Fruit fly (Drosophila melanogaster) whole organism, embryonic: ENCODE measurements around the gene CG5986.

Experiments
- CG12744 ChIP-seq: fragments of 200-800 bp; sonication (Bioruptor generic); optimal IDR thresholded peaks from 2 replicates; lab custom pipeline; 2016; ENCODE audit warnings: missing biosample characterization, missing genetic modification characterization
- CG13624 ChIP-seq: fragments of 200-800 bp; sonication (Bioruptor generic); optimal IDR thresholded peaks from 2 replicates; lab custom pipeline; 2016; ENCODE audit warnings: missing biosample characterization, missing genetic modification characterization
- CG14667 ChIP-seq: fragments of 200-800 bp; sonication (Bioruptor generic); IDR thresholded peaks from 2 replicates; pipeline ENCODE4 v1.3.6; 2022; ENCODE audit warnings: missing biosample characterization, missing genetic modification characterization
- CG14965 ChIP-seq: fragments of 200-800 bp; sonication (Bioruptor generic); optimal IDR thresholded peaks from 2 replicates; lab custom pipeline; 2016; ENCODE audit warnings: missing biosample characterization, missing genetic modification characterization, borderline replicate concordance
- CG15073 ChIP-seq: fragments of 200-800 bp; sonication (Bioruptor generic); optimal IDR thresholded peaks from 2 replicates; lab custom pipeline; 2016; ENCODE audit warnings: missing biosample characterization, missing genetic modification characterization
- CG15696 ChIP-seq: fragments of 200-800 bp; sonication (Bioruptor generic); optimal IDR thresholded peaks from 2 replicates; lab custom pipeline; 2019; ENCODE audit warnings: missing biosample characterization, mild to moderate bottlenecking, missing genetic modification characterization, moderate library complexity
- CG17568 ChIP-seq: fragments of 200-800 bp; sonication (Bioruptor generic); optimal IDR thresholded peaks from 2 replicates; lab custom pipeline; 2018; ENCODE audit warnings: missing biosample characterization, mild to moderate bottlenecking, missing genetic modification characterization, moderate library complexity
- CG2120 ChIP-seq: fragments of 200-800 bp; sonication (Bioruptor generic); optimal IDR thresholded peaks from 3 replicates; lab custom pipeline; 2016; ENCODE audit warnings: missing biosample characterization, missing genetic modification characterization
- CG30403 ChIP-seq: fragments of 200-800 bp; sonication (Bioruptor generic); optimal IDR thresholded peaks from 3 replicates; lab custom pipeline; 2016; ENCODE audit warnings: missing biosample characterization, missing genetic modification characterization
- CG32772 ChIP-seq: fragments of 200-800 bp; sonication (Bioruptor generic); IDR thresholded peaks from 2 replicates; pipeline ENCODE4 v1.3.6; 2022; ENCODE audit warnings: missing biosample characterization, missing genetic modification characterization
- CG33213 ChIP-seq: fragments of 200-800 bp; sonication (Bioruptor generic); optimal IDR thresholded peaks from 3 replicates; lab custom pipeline; 2016; ENCODE audit warnings: missing biosample characterization, missing genetic modification characterization
- CG34376 ChIP-seq: fragments of 200-800 bp; sonication (Bioruptor generic); optimal IDR thresholded peaks from 2 replicates; lab custom pipeline; 2018; ENCODE audit warnings: missing biosample characterization, mild to moderate bottlenecking, missing genetic modification characterization
- CG3726 ChIP-seq: fragments of 200-800 bp; sonication (Bioruptor generic); IDR thresholded peaks from 3 replicates; pipeline ENCODE4, ENCODE4 v1.3.6; 2022; ENCODE audit warnings: missing biosample characterization, missing genetic modification characterization
- CG5245 ChIP-seq: fragments of 200-800 bp; sonication (Bioruptor generic); optimal IDR thresholded peaks from 3 replicates; lab custom pipeline; 2016; ENCODE audit warnings: missing biosample characterization, missing genetic modification characterization
- CG7987 ChIP-seq: fragments of 200-800 bp; sonication (Bioruptor generic); optimal IDR thresholded peaks from 2 replicates; lab custom pipeline; 2018; ENCODE audit warnings: missing biosample characterization, mild to moderate bottlenecking, missing genetic modification characterization, moderate library complexity
- CG8281 ChIP-seq: fragments of 200-800 bp; sonication (Bioruptor generic); optimal IDR thresholded peaks from 2 replicates; lab custom pipeline; 2018; ENCODE audit warnings: missing biosample characterization, mild to moderate bottlenecking, missing genetic modification characterization, moderate library complexity
- CG8478 ChIP-seq: fragments of >200 bp; optimal IDR thresholded peaks from 2 replicates; lab custom pipeline; 2018
- CG8765 ChIP-seq: fragments of 200-800 bp; sonication (Bioruptor generic); IDR thresholded peaks from 2 replicates; pipeline ENCODE4 v1.3.6; 2022; ENCODE audit warnings: missing biosample characterization, missing genetic modification characterization
- CG9215 ChIP-seq: fragments of 200-800 bp; sonication (Bioruptor generic); IDR thresholded peaks from 2 replicates; pipeline ENCODE4 v1.3.6; 2022; ENCODE audit warnings: missing biosample characterization, missing genetic modification characterization
- CG9437 ChIP-seq: fragments of 200-800 bp; sonication (Bioruptor generic); optimal IDR thresholded peaks from 2 replicates; lab custom pipeline; 2018; ENCODE audit warnings: missing biosample characterization, mild to moderate bottlenecking, missing genetic modification characterization
- CG9932 ChIP-seq: fragments of 200-800 bp; sonication (Bioruptor generic); IDR thresholded peaks from 2 replicates; pipeline ENCODE4 v1.3.6; 2022; ENCODE audit warnings: missing biosample characterization, missing genetic modification characterization
- GATAe ChIP-seq: fragments of 200-800 bp; sonication (Bioruptor generic); conservative IDR thresholded peaks from 2 replicates; pipeline ENCODE4 v1.3.6; 2022; ENCODE audit warnings: missing biosample characterization, missing genetic modification characterization
- Lpt ChIP-seq: fragments of >200 bp; optimal IDR thresholded peaks from 2 replicates; lab custom pipeline; 2018; ENCODE audit warnings: missing biosample characterization, missing genetic modification characterization
- MTF-1 ChIP-seq: fragments of 200-800 bp; sonication (Bioruptor generic); optimal IDR thresholded peaks from 2 replicates; lab custom pipeline; 2018; ENCODE audit warnings: missing biosample characterization, mild to moderate bottlenecking, missing genetic modification characterization, borderline replicate concordance
- Max ChIP-seq: fragments of 200-800 bp; sonication (Bioruptor generic); optimal IDR thresholded peaks from 2 replicates; lab custom pipeline; 2016; ENCODE audit warnings: missing biosample characterization, mild to moderate bottlenecking, missing genetic modification characterization
- NK7.1 ChIP-seq: fragments of 200-800 bp; sonication (Bioruptor generic); optimal IDR thresholded peaks from 3 replicates; lab custom pipeline; 2016; ENCODE audit warnings: missing biosample characterization, missing genetic modification characterization
- Oaz ChIP-seq: fragments of 200-800 bp; sonication (Bioruptor generic); IDR thresholded peaks from 2 replicates; pipeline ENCODE4 v1.3.6; 2022; ENCODE audit warnings: missing biosample characterization, missing genetic modification characterization
- Pdp1 ChIP-seq, 2 experiments: fragments of 200-800 bp; sonication (Bioruptor generic); optimal IDR thresholded peaks; 3 replicates each; lab custom pipeline; 2016; ENCODE audit warnings: missing biosample characterization in 2 of 2, missing genetic modification characterization in 2 of 2, mild to moderate bottlenecking in 1 of 2, moderate library complexity in 1 of 2
- Side ChIP-seq: fragments of 200-800 bp; sonication (Bioruptor generic); optimal IDR thresholded peaks from 2 replicates; lab custom pipeline; 2016; ENCODE audit warnings: missing biosample characterization, missing genetic modification characterization
- Sin3A ChIP-seq: fragments of >200 bp; optimal IDR thresholded peaks from 2 replicates; lab custom pipeline; 2018
- TFAM ChIP-seq: fragments of 200-800 bp; sonication (Bioruptor generic); optimal IDR thresholded peaks from 2 replicates; lab custom pipeline; 2017; ENCODE audit warnings: missing biosample characterization, missing genetic modification characterization, inconsistent platforms
- Vsx1 ChIP-seq: fragments of 200-800 bp; sonication (Bioruptor generic); optimal IDR thresholded peaks from 2 replicates; lab custom pipeline; 2017; ENCODE audit warnings: missing biosample characterization, mild to moderate bottlenecking, missing genetic modification characterization, missing genetic modification reagents
- cad ChIP-seq: fragments of >200 bp; optimal IDR thresholded peaks from 2 replicates; lab custom pipeline; 2017; ENCODE audit warnings: missing biosample characterization, missing genetic modification characterization
- cg ChIP-seq: fragments of 200-800 bp; sonication (Bioruptor generic); optimal IDR thresholded peaks from 3 replicates; lab custom pipeline; 2019; ENCODE audit warnings: missing biosample characterization, mild to moderate bottlenecking, missing genetic modification characterization, moderate library complexity
- ci ChIP-seq: fragments of 200-800 bp; sonication (Bioruptor generic); IDR thresholded peaks from 3 replicates; pipeline ENCODE4 v1.3.6; 2022; ENCODE audit warnings: missing biosample characterization, missing genetic modification characterization
- gfzf ChIP-seq: fragments of 200-800 bp; sonication (Bioruptor generic); optimal IDR thresholded peaks from 2 replicates; lab custom pipeline; 2016; ENCODE audit warnings: missing biosample characterization, mild to moderate bottlenecking, missing genetic modification characterization, moderate library complexity
- gro ChIP-seq: fragments of 200-800 bp; sonication (Bioruptor generic); optimal IDR thresholded peaks from 2 replicates; lab custom pipeline; 2016; ENCODE audit warnings: missing biosample characterization, missing genetic modification characterization
- gsb-n ChIP-seq: fragments of 200-800 bp; sonication (Bioruptor generic); optimal IDR thresholded peaks from 3 replicates; lab custom pipeline; 2018; ENCODE audit warnings: missing biosample characterization, mild to moderate bottlenecking, missing genetic modification characterization
- hb ChIP-seq: fragments of 200-800 bp; sonication (Bioruptor generic); IDR thresholded peaks from 3 replicates; pipeline ENCODE4 v1.3.6; 2022; ENCODE audit warnings: missing biosample characterization, missing genetic modification characterization; ENCODE audit not compliant: partially characterized antibody
- odd ChIP-seq: fragments of 200-800 bp; sonication (Bioruptor generic); optimal IDR thresholded peaks from 2 replicates; lab custom pipeline; 2017; ENCODE audit warnings: missing biosample characterization, mild to moderate bottlenecking, missing genetic modification characterization
- otp ChIP-seq: fragments of 200-800 bp; sonication (Bioruptor generic); IDR thresholded peaks from 3 replicates; pipeline ENCODE4, ENCODE4 v1.3.6; 2022; ENCODE audit warnings: missing biosample characterization, missing genetic modification characterization
- pb ChIP-seq: fragments of 200-800 bp; sonication (Bioruptor generic); optimal IDR thresholded peaks from 3 replicates; lab custom pipeline; 2016; ENCODE audit warnings: missing biosample characterization, missing genetic modification characterization
- peb ChIP-seq: fragments of 200-800 bp; sonication (Bioruptor generic); IDR thresholded peaks from 2 replicates; pipeline ENCODE4 v1.3.6; 2022; ENCODE audit warnings: missing biosample characterization, missing genetic modification characterization
- pros ChIP-seq: fragments of 200-800 bp; sonication (Bioruptor generic); optimal IDR thresholded peaks from 3 replicates; lab custom pipeline; 2019; ENCODE audit warnings: missing biosample characterization, mild to moderate bottlenecking, missing genetic modification characterization, moderate library complexity
- pum ChIP-seq: fragments of 200-800 bp; sonication (Bioruptor generic); optimal IDR thresholded peaks from 2 replicates; lab custom pipeline; 2016; ENCODE audit warnings: missing biosample characterization, missing genetic modification characterization
- ro ChIP-seq: fragments of 200-800 bp; sonication (Bioruptor generic); IDR thresholded peaks from 2 replicates; pipeline ENCODE4 v1.3.6; 2022; ENCODE audit warnings: missing biosample characterization, missing genetic modification characterization
- so ChIP-seq: fragments of 200-800 bp; sonication (Bioruptor generic); IDR thresholded peaks from 3 replicates; pipeline ENCODE4 v1.3.6; 2022; ENCODE audit warnings: missing biosample characterization, missing genetic modification characterization
- tna ChIP-seq: fragments of 200-800 bp; sonication (Bioruptor generic); IDR thresholded peaks from 2 replicates; pipeline ENCODE4 v1.3.6; 2022; ENCODE audit warnings: missing biosample characterization, missing genetic modification characterization; ENCODE audit not compliant: partially characterized antibody
- toy ChIP-seq: fragments of 200-800 bp; sonication (Bioruptor generic); IDR thresholded peaks from 2 replicates; pipeline ENCODE4 v1.3.6; 2022; ENCODE audit warnings: missing biosample characterization, missing genetic modification characterization
- trem ChIP-seq: fragments of 200-800 bp; optimal IDR thresholded peaks from 3 replicates; lab custom pipeline; 2019; ENCODE audit warnings: missing biosample characterization, mild to moderate bottlenecking, missing genetic modification characterization, moderate library complexity
- unc-4 ChIP-seq: fragments of 200-800 bp; sonication (Bioruptor generic); IDR thresholded peaks from 2 replicates; pipeline ENCODE4 v1.3.6; 2022; ENCODE audit warnings: missing biosample characterization, missing genetic modification characterization; ENCODE audit not compliant: partially characterized antibody
- vfl ChIP-seq: fragments of 200-800 bp; sonication (Bioruptor generic); optimal IDR thresholded peaks from 2 replicates; lab custom pipeline; 2016; ENCODE audit warnings: missing biosample characterization, missing genetic modification characterization

CG5986 gene

dm6 chr3R:24015939-24016913, 31.4 kb upstream of the CG5986 start (continued):
- TF ChIP-seq hb (GFP tag; lab: Robert Waterston, UW) (no peak), CG15696 (no peak), Lpt (no peak), Pdp1 (GFP tag; optimal IDR thresholded peaks at IDR 0.05; lab: Kevin White, UChicago) (peak in 1 of 2 experiments; percentile 12), CG2120 (GFP tag; lab: Kevin White, UChicago) (no peak), CG7987 (GFP tag; lab: Kevin White, UChicago) (no peak), CG3726 (no peak), tna (GFP tag; lab: Robert Waterston, UW) (no peak), MTF-1 (GFP tag; lab: Kevin White, UChicago) (no peak), gro (GFP tag; lab: Kevin White, UChicago) (no peak), odd (GFP tag; lab: Kevin White, UChicago) (no peak), CG9437 (GFP tag; lab: Kevin White, UChicago) (no peak), Oaz (GFP tag; lab: Robert Waterston, UW) (no peak), CG13624 (GFP tag; lab: Kevin White, UChicago) (no peak), otp (GFP tag; lab: Robert Waterston, UW) (no peak), GATAe (GFP tag; lab: Robert Waterston, UW) (peak; percentile 46), pb (no peak), CG5245 (GFP tag; lab: Kevin White, UChicago) (no peak), CG14667 (GFP tag; lab: Robert Waterston, UW) (no peak), TFAM (GFP tag; lab: Kevin White, UChicago) (no peak), trem (tag; lab: Kevin White, UChicago) (no peak), peb (GFP tag; lab: Robert Waterston, UW) (no peak), CG9932 (GFP tag; lab: Robert Waterston, UW) (no peak), so (GFP tag; lab: Robert Waterston, UW) (no peak), pum (GFP tag; lab: Kevin White, UChicago) (no peak), CG8765 (no peak), pros (no peak), cad (GFP tag; lab: Kevin White, UChicago) (no peak), CG17568 (no peak), Sin3A (no peak), gsb-n (tag; lab: Kevin White, UChicago) (no peak), Max (GFP tag; lab: Kevin White, UChicago) (no peak), CG8281 (tag; lab: Kevin White, UChicago) (no peak), cg (GFP tag; lab: Kevin White, UChicago) (no peak), CG34376 (GFP tag; lab: Kevin White, UChicago) (peak; percentile 44), CG15073 (GFP tag; lab: Kevin White, UChicago) (no peak), ci (0 out of 3 replicates have a peak, but pooled peaks have one; percentile 19), CG30403 (no peak), Side (no peak)

dm6 chr3R:24017648-24018047, 29.9 kb upstream of the CG5986 start:
- TF ChIP-seq gfzf (GFP tag; lab: Kevin White, UChicago) (no peak), toy (GFP tag; lab: Robert Waterston, UW) (no peak), CG32772 (GFP tag; lab: Robert Waterston, UW) (no peak), CG14965 (GFP tag; lab: Kevin White, UChicago) (no peak), CG33213 (GFP tag; lab: Kevin White, UChicago) (no peak), vfl (GFP tag; lab: Kevin White, UChicago) (no peak), CG12744 (GFP tag; lab: Kevin White, UChicago) (no peak), Vsx1 (GFP tag; lab: Kevin White, UChicago) (no peak), unc-4 (GFP tag; lab: Robert Waterston, UW) (no peak), NK7.1 (GFP tag; lab: Kevin White, UChicago) (no peak), CG9215 (GFP tag; lab: Robert Waterston, UW) (no peak), CG8478 (no peak), ro (GFP tag; lab: Robert Waterston, UW) (no peak)
